Worm (Caenorhabditis elegans): Measurements from ENCODE around the gene F19G12.3.

ce11 chrX:1401259-1401658 is 23.4 kb upstream of the F19G12.3 start, which contains the start of gene ZK402.5:
- TF ChIP-seq elt-2 (tag; optimal IDR thresholded peaks at IDR 0.05) (no peak), snu-23 (GFP tag; optimal IDR thresholded peaks at IDR 0.05) (no peak), F16B12.6 (tag; optimal IDR thresholded peaks at IDR 0.05) (no peak), zag-1 (tag; optimal IDR thresholded peaks at IDR 0.05) (no peak), elt-3 (tag; optimal IDR thresholded peaks at IDR 0.05) (no peak), ceh-90 (tag; optimal IDR thresholded peaks at IDR 0.05) (no peak), lin-39 (tag; optimal IDR thresholded peaks at IDR 0.05) (no peak), nhr-28 (tag; optimal IDR thresholded peaks at IDR 0.05) (no peak), lsy-2 (tag; optimal IDR thresholded peaks at IDR 0.05) (no peak)

All from whole organism, L1 larva.